Fruit fly (Drosophila melanogaster): ENCODE results near the gene Naa30B.
A peak's percentile ranks its signal among the peaks of the same experiment; 100 is the strongest.

Naa30B gene

dm6 chr3L:1478998-1479680 lies 7.3 kb upstream of the Naa30B start (continued):
- TF ChIP-seq CG7372 (GFP tag; IDR thresholded peaks at IDR 0.05) (0 out of 2 replicates have a peak, but pooled peaks have one; percentile 13), CG14014 (GFP tag; IDR thresholded peaks at IDR 0.05) (peak; percentile 46), CG18764 (GFP tag; optimal IDR thresholded peaks at IDR 0.05) (no peak), E2f2 (GFP tag; IDR thresholded peaks at IDR 0.05) (peak; percentile 23; the same call in 1 of the 2 replicates), CG12659 (GFP tag; optimal IDR thresholded peaks at IDR 0.05) (no peak), CG7271 (tag; optimal IDR thresholded peaks at IDR 0.05) (peak; percentile 98), wek (GFP tag; optimal IDR thresholded peaks at IDR 0.05) (no peak), H15 (GFP tag; IDR thresholded peaks at IDR 0.05) (peak; percentile 37; the same call in 1 of the 3 replicates), az2 (GFP tag; optimal IDR thresholded peaks at IDR 0.05) (peak; percentile 68), CG5180 (GFP tag; optimal IDR thresholded peaks at IDR 0.05) (no peak), CG3065 (GFP tag; optimal IDR thresholded peaks at IDR 0.05) (peak; percentile 17), Ada2b (GFP tag; IDR thresholded peaks at IDR 0.05) (peak; percentile 69; the same call in 1 of the 2 replicates), ssp (GFP tag; IDR thresholded peaks at IDR 0.05) (peak; percentile 60), crp (GFP tag; optimal IDR thresholded peaks at IDR 0.05) (no peak), E2f1 (GFP tag; IDR thresholded peaks at IDR 0.05) (peak; percentile 56), D (optimal IDR thresholded peaks at IDR 0.05) (peak; percentile 97), D (GFP tag; optimal IDR thresholded peaks at IDR 0.05) (peak; percentile 44), sim (GFP tag; IDR thresholded peaks at IDR 0.05) (peak; percentile 84), btn (GFP tag; optimal IDR thresholded peaks at IDR 0.05) (peak; percentile 4), ind (GFP tag; optimal IDR thresholded peaks at IDR 0.05) (no peak), fd3F (GFP tag; optimal IDR thresholded peaks at IDR 0.05) (no peak), Dll (GFP tag; IDR thresholded peaks at IDR 0.05; ENCODE audit: partially characterized antibody) (no peak), CkIIα-i1 (GFP tag; IDR thresholded peaks at IDR 0.05) (no peak), cas (GFP tag; IDR thresholded peaks at IDR 0.05) (no peak), ro (GFP tag; IDR thresholded peaks at IDR 0.05) (no peak), CG7357 (GFP tag; IDR thresholded peaks at IDR 0.05) (peak; percentile 62; the same call in 2 of the 3 replicates), Ets97D (GFP tag; optimal IDR thresholded peaks at IDR 0.05) (no peak), Bgb (GFP tag; IDR thresholded peaks at IDR 0.05; ENCODE audit: partially characterized antibody) (no peak), chm (GFP tag; IDR thresholded peaks at IDR 0.05) (peak; percentile 66; the same call in 1 of the 2 replicates), CG3838 (GFP tag; optimal IDR thresholded peaks at IDR 0.05) (no peak), CG17829 (tag; optimal IDR thresholded peaks at IDR 0.05) (peak; percentile 87), Fer2 (tag; optimal IDR thresholded peaks at IDR 0.05) (no peak), CG10321 (GFP tag; IDR thresholded peaks at IDR 0.05) (no peak), CG15073 (GFP tag; optimal IDR thresholded peaks at IDR 0.05) (no peak), vnd (GFP tag; IDR thresholded peaks at IDR 0.05; ENCODE audit: partially characterized antibody) (no peak), Camta (GFP tag; optimal IDR thresholded peaks at IDR 0.05) (peak; percentile 13), HLH54F (GFP tag; optimal IDR thresholded peaks at IDR 0.05) (peak; percentile 24), zfh2 (GFP tag; optimal IDR thresholded peaks at IDR 0.05) (no peak), CG17328 (GFP tag; IDR thresholded peaks at IDR 0.05) (peak; percentile 89), ab (GFP tag; optimal IDR thresholded peaks at IDR 0.05) (peak; percentile 14), CG9797 (GFP tag; optimal IDR thresholded peaks at IDR 0.05) (no peak), Fer1 (GFP tag; optimal IDR thresholded peaks at IDR 0.05) (no peak), CoRest (tag; optimal IDR thresholded peaks at IDR 0.05) (peak; percentile 56), CG8290 (GFP tag; optimal IDR thresholded peaks at IDR 0.05) (peak; percentile 41), CG8290 (tag; optimal IDR thresholded peaks at IDR 0.05) (no peak), CG9817 (tag; optimal IDR thresholded peaks at IDR 0.05) (no peak), sob (GFP tag; IDR thresholded peaks at IDR 0.05) (peak; percentile 50; the same call in 1 of the 2 replicates), Bteb2 (GFP tag; optimal IDR thresholded peaks at IDR 0.05) (no peak), CG6654 (GFP tag; optimal IDR thresholded peaks at IDR 0.05) (no peak), CG7928 (GFP tag; optimal IDR thresholded peaks at IDR 0.05) (no peak), HLH4C (GFP tag; IDR thresholded peaks at IDR 0.05; ENCODE audit: partially characterized antibody) (no peak)

Measured in whole organism, embryonic.